Worm (Caenorhabditis elegans): ENCODE results near the gene cyb-3.

ce11 chrV:15417822-15418221 is 22.3 kb downstream of the cyb-3 start, which contains the start of gene T06E6.10:
- TF ChIP-seq hnd-1 (tag; optimal IDR thresholded peaks at IDR 0.05) (no peak), ama-1 (optimal IDR thresholded peaks at IDR 0.05) (no peak), tbx-37 (GFP tag; conservative IDR thresholded peaks at IDR 0.05) (no peak), sea-1 (GFP tag; conservative IDR thresholded peaks at IDR 0.05) (no peak), B0310.2 (tag; optimal IDR thresholded peaks at IDR 0.05) (no peak), hmg-4 (GFP tag; optimal IDR thresholded peaks at IDR 0.05) (no peak), hmbx-1 (tag; optimal IDR thresholded peaks at IDR 0.05) (no peak)
